Worm (Caenorhabditis elegans) whole organism, L1 larva: ENCODE data around the gene C05C9.2.

Experiments used
- C34B4.2 ChIP-seq: sonication (generic microtip); optimal IDR thresholded peaks from 2 replicates; lab custom pipeline; 2017; ENCODE audit warnings: mild to moderate bottlenecking, missing genetic modification characterization, missing compliant biosample characterization
- F16B12.6 ChIP-seq: fragments of 150-350 bp; optimal IDR thresholded peaks from 2 replicates; lab custom pipeline; 2014; ENCODE audit warnings: missing biosample characterization, missing genetic modification characterization
- alr-1 ChIP-seq: fragments of 200-800 bp; sonication (Bioruptor generic); optimal IDR thresholded peaks from 2 replicates; lab custom pipeline; 2018; ENCODE audit warnings: borderline replicate concordance, mild to moderate bottlenecking, missing genetic modification characterization, missing compliant biosample characterization
- ceh-8 ChIP-seq: fragments of 200-800 bp; sonication (Bioruptor generic); optimal IDR thresholded peaks from 2 replicates; lab custom pipeline; 2018; ENCODE audit warnings: mild to moderate bottlenecking, missing genetic modification characterization, moderate library complexity, missing compliant biosample characterization
- ceh-90 ChIP-seq: sonication (generic microtip); optimal IDR thresholded peaks from 2 replicates; lab custom pipeline; 2016; ENCODE audit warnings: missing genetic modification characterization, missing compliant biosample characterization
- efl-1 ChIP-seq, 4 experiments: fragments of 150-350 bp; optimal IDR thresholded peaks in 3 of 4; peaks in 1 of 4; 1 replicate in 1 of 4; 2 replicates in 3 of 4; lab custom pipeline; 2014; ENCODE audit warnings: missing biosample characterization in 2 of 4, missing genetic modification characterization in 2 of 4, missing genetic modification reagents in 2 of 4
- efl-3 ChIP-seq: fragments of 200-800 bp; sonication (Bioruptor generic); optimal IDR thresholded peaks from 2 replicates; lab custom pipeline; 2018; ENCODE audit warnings: mild to moderate bottlenecking, missing genetic modification characterization, missing compliant biosample characterization
- egl-13 ChIP-seq: sonication (generic microtip); optimal IDR thresholded peaks from 2 replicates; lab custom pipeline; 2016; ENCODE audit warnings: missing genotype, missing genetic modification reagents, missing genetic modification characterization, missing compliant biosample characterization
- egl-27 ChIP-seq, 2 experiments: fragments of 150-350 bp in 1 of 2; sonication (generic microtip); optimal IDR thresholded peaks; 3 replicates each; lab custom pipeline; 2017 to 2018; ENCODE audit warnings: missing biosample characterization in 2 of 2, missing genetic modification characterization in 2 of 2, missing genetic modification reagents in 2 of 2
- elt-2 ChIP-seq: sonication (generic microtip); optimal IDR thresholded peaks from 2 replicates; lab custom pipeline; 2016; ENCODE audit warnings: missing genetic modification characterization, mild to moderate bottlenecking, inconsistent platforms, missing compliant biosample characterization, missing genetic modification reagents
- fkh-10 ChIP-seq: sonication (generic microtip); optimal IDR thresholded peaks from 2 replicates; lab custom pipeline; 2017; ENCODE audit warnings: missing biosample characterization, missing genetic modification reagents, missing genetic modification characterization
- fos-1 ChIP-seq: fragments of 150-350 bp; optimal IDR thresholded peaks from 2 replicates; lab custom pipeline; 2014; ENCODE audit warnings: missing biosample characterization, missing genetic modification characterization
- hlh-17 ChIP-seq: fragments of 200-800 bp; sonication (Bioruptor generic); optimal IDR thresholded peaks from 2 replicates; lab custom pipeline; 2018; ENCODE audit warnings: missing genetic modification characterization, mild to moderate bottlenecking, missing compliant biosample characterization, moderate library complexity, borderline replicate concordance
- irx-1 ChIP-seq: sonication (generic microtip); optimal IDR thresholded peaks from 2 replicates; lab custom pipeline; 2016; ENCODE audit warnings: missing genetic modification characterization, missing compliant biosample characterization
- jun-1 ChIP-seq: fragments of 150-350 bp; optimal IDR thresholded peaks from 2 replicates; lab custom pipeline; 2014; ENCODE audit warnings: missing biosample characterization, missing genetic modification reagents, missing genetic modification characterization
- lin-15B ChIP-seq: fragments of 150-350 bp; sonication (generic microtip); optimal IDR thresholded peaks from 3 replicates; lab custom pipeline; 2014; ENCODE audit warnings: missing biosample characterization, missing genetic modification characterization
- lsy-2 ChIP-seq, 2 experiments: fragments of 150-350 bp; optimal IDR thresholded peaks; 2 replicates each; lab custom pipeline; 2014; ENCODE audit warnings: missing biosample characterization in 2 of 2, missing genetic modification characterization in 2 of 2
- mab-9 ChIP-seq: fragments of 200-800 bp; sonication (Bioruptor generic); IDR thresholded peaks from 2 replicates; pipeline ENCODE4 v1.3.6; 2022; ENCODE audit warnings: missing genetic modification reagents, missing genetic modification characterization, missing compliant biosample characterization
- mef-2 ChIP-seq: fragments of 150-350 bp; optimal IDR thresholded peaks from 2 replicates; lab custom pipeline; 2014; ENCODE audit warnings: missing biosample characterization, missing genetic modification characterization
- mep-1 ChIP-seq: fragments of 150-350 bp; optimal IDR thresholded peaks from 2 replicates; lab custom pipeline; 2014; ENCODE audit warnings: missing biosample characterization, missing genetic modification characterization
- nhr-19 ChIP-seq: fragments of 200-800 bp; sonication (Bioruptor generic); conservative IDR thresholded peaks from 2 replicates; pipeline ENCODE4 v1.3.6; 2022; ENCODE audit warnings: missing genetic modification characterization, missing compliant biosample characterization
- nhr-20 ChIP-seq: sonication (generic microtip); optimal IDR thresholded peaks from 2 replicates; lab custom pipeline; 2016; ENCODE audit warnings: mild to moderate bottlenecking, missing genetic modification characterization, missing compliant biosample characterization
- nhr-28 ChIP-seq: fragments of 150-350 bp; optimal IDR thresholded peaks from 2 replicates; lab custom pipeline; 2014; ENCODE audit warnings: missing biosample characterization, missing genetic modification characterization
- nhr-71 ChIP-seq: sonication (generic microtip); optimal IDR thresholded peaks from 2 replicates; lab custom pipeline; 2016; ENCODE audit warnings: mild to moderate bottlenecking, missing genetic modification characterization, moderate library complexity, missing compliant biosample characterization
- nhr-76 ChIP-seq: sonication (generic microtip); optimal IDR thresholded peaks from 2 replicates; lab custom pipeline; 2017; ENCODE audit warnings: missing biosample characterization, missing genetic modification characterization
- nhr-84 ChIP-seq: sonication (generic microtip); optimal IDR thresholded peaks from 2 replicates; lab custom pipeline; 2017; ENCODE audit warnings: missing biosample characterization, missing genetic modification characterization
- nhr-90 ChIP-seq: sonication (generic microtip); optimal IDR thresholded peaks from 2 replicates; lab custom pipeline; 2016; ENCODE audit warnings: mild to moderate bottlenecking, missing genetic modification characterization, missing compliant biosample characterization; ENCODE audit not compliant: poor library complexity
- pag-3 ChIP-seq: sonication (generic microtip); optimal IDR thresholded peaks from 2 replicates; lab custom pipeline; 2017; ENCODE audit warnings: missing genetic modification characterization, mild to moderate bottlenecking, missing compliant biosample characterization, antibody characterized with exemption, borderline replicate concordance; ENCODE audit not compliant: insufficient read depth
- rnt-1 ChIP-seq: sonication (generic microtip); optimal IDR thresholded peaks from 2 replicates; lab custom pipeline; 2016; ENCODE audit warnings: mild to moderate bottlenecking, missing genetic modification characterization, moderate library complexity, missing compliant biosample characterization
- snpc-4 ChIP-seq: fragments of 150-350 bp; optimal IDR thresholded peaks from 2 replicates; lab custom pipeline; 2014; ENCODE audit warnings: missing biosample characterization, missing genetic modification characterization
- snu-23 ChIP-seq: sonication (generic microtip); optimal IDR thresholded peaks from 2 replicates; lab custom pipeline; 2016; ENCODE audit warnings: missing genetic modification characterization, missing compliant biosample characterization
- sox-4 ChIP-seq: sonication (generic microtip); optimal IDR thresholded peaks from 2 replicates; lab custom pipeline; 2016; ENCODE audit warnings: missing genetic modification characterization, missing compliant biosample characterization
- swsn-7 ChIP-seq: sonication (generic microtip); optimal IDR thresholded peaks from 2 replicates; lab custom pipeline; 2016; ENCODE audit warnings: missing genetic modification characterization, missing compliant biosample characterization
- tlp-1 ChIP-seq: fragments of 150-350 bp; optimal IDR thresholded peaks from 2 replicates; lab custom pipeline; 2014; ENCODE audit warnings: missing biosample characterization, missing genetic modification characterization
- unc-30 ChIP-seq: sonication (generic microtip); optimal IDR thresholded peaks from 2 replicates; lab custom pipeline; 2017; ENCODE audit warnings: missing biosample characterization, missing genetic modification characterization
- unc-86 ChIP-seq: sonication (generic microtip); optimal IDR thresholded peaks from 2 replicates; lab custom pipeline; 2016; ENCODE audit warnings: missing genetic modification characterization, missing compliant biosample characterization
- unc-98 ChIP-seq: fragments of 200-800 bp; sonication (Bioruptor generic); IDR thresholded peaks from 2 replicates; pipeline ENCODE4 v1.3.6; 2022; ENCODE audit warnings: missing genetic modification characterization, missing compliant biosample characterization
- zag-1 ChIP-seq: fragments of 150-350 bp; optimal IDR thresholded peaks from 2 replicates; lab custom pipeline; 2014; ENCODE audit warnings: missing biosample characterization, missing genetic modification characterization
- zip-4 ChIP-seq: fragments of 200-800 bp; sonication (Bioruptor generic); optimal IDR thresholded peaks from 2 replicates; lab custom pipeline; 2018; ENCODE audit warnings: mild to moderate bottlenecking, missing genetic modification characterization, moderate library complexity, missing compliant biosample characterization
- ztf-11 ChIP-seq, 2 experiments: sonication (generic microtip); optimal IDR thresholded peaks; 2 replicates each; lab custom pipeline; 2016 to 2017; ENCODE audit warnings: missing genetic modification characterization in 2 of 2, missing biosample characterization in 1 of 2, missing compliant biosample characterization in 1 of 2
- ztf-4 ChIP-seq: fragments of 150-350 bp; optimal IDR thresholded peaks from 2 replicates; lab custom pipeline; 2014; ENCODE audit warnings: missing biosample characterization, missing genetic modification characterization

The C05C9.2 gene

DNA sequence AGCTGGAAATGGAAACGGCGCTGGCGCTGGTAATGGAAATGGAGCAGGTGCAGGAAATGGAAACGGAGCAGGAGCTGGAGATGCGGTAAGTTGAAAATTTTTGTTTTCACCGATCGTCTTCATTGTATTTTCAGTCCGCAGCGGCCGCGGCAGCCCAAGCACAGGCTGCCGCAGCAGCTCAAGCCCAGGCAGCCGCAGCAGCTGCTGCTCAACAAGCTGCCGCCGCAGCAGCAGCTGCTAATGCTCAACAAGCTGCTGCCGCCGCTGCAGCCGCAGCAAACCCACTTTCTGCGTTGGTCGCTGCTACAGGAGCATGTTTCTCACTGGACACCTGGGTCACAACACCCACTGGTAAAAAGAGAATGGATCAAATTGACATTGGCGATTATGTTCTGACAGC, 38.4 kb upstream of the C05C9.2 start:
- TF ChIP-seq zip-4 (GFP tag; lab: Kevin White, UChicago): no peak
- peak; percentile 2 for TF ChIP-seq ceh-8 (GFP tag; lab: Kevin White, UChicago)
- TF ChIP-seq snu-23 (GFP tag; lab: Kevin White, UChicago): no peak
- TF ChIP-seq nhr-76 (tag; lab: Kevin White, UChicago): no peak

DNA sequence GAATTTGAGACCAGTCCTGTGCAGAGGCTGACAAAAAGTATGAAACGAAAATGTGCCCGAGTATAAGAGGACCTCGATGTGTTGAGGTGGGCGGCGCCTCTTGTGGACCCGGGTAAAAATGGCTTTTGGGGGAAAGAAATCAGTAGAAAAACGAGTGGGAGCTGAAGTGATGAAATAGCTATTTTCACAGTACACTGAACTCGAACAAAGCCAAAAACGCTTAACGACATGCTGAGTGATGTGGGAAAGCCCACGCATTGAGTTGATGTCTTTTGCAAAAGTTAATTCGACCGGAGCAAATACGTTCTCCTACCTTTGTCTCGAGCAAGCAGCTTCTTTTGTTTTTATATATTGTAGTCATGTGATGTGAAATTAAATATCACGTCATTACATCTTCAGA, 36.1 kb upstream of the C05C9.2 start, which contains the start of gene nlp-66:
Gene nlp-66, minus strand, starts transcription at position 101 of the 400 bp plus-strand sequence.
- TF ChIP-seq rnt-1 (tag; lab: Kevin White, UChicago): no peak

DNA sequence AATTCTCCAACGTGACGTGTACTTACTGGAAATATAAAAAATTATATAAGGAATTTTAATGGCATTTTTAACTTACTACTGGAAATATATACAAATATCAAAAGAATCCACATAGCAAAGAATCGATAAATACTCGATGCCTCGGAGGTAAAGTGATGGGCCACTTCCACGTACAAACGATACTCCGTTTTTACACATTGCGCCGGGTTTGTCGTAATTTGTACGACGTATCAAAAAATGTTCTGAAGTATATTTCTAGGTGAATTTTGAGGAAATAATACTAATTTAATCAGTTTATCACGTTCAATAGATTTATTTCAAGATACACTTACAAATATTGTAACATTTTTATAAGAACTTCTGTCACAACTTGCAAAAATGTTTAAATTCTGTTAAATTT, 32.1 kb upstream of the C05C9.2 start, which contains the start of gene R08B4.3:
Gene R08B4.3, minus strand, starts transcription at position 198 of the 400 bp plus-strand sequence.
- TF ChIP-seq unc-86 (tag; lab: Kevin White, UChicago) (no peak), fos-1 (tag; lab: Kevin White, UChicago) (no peak), unc-30 (no peak), ztf-4 (tag; lab: Kevin White, UChicago) (no peak), nhr-20 (no peak), ztf-11 (tag; optimal IDR thresholded peaks at IDR 0.05; lab: Kevin White, UChicago) (no peak), F16B12.6 (tag; lab: Kevin White, UChicago) (no peak), snu-23 (GFP tag; lab: Kevin White, UChicago) (no peak), tlp-1 (tag; lab: Kevin White, UChicago) (no peak), C34B4.2 (tag; lab: Kevin White, UChicago) (no peak), mep-1 (tag; lab: Kevin White, UChicago) (no peak), lin-15B (tag; lab: Kevin White, UChicago) (no peak), unc-98 (GFP tag; lab: Robert Waterston, UW) (no peak)

DNA sequence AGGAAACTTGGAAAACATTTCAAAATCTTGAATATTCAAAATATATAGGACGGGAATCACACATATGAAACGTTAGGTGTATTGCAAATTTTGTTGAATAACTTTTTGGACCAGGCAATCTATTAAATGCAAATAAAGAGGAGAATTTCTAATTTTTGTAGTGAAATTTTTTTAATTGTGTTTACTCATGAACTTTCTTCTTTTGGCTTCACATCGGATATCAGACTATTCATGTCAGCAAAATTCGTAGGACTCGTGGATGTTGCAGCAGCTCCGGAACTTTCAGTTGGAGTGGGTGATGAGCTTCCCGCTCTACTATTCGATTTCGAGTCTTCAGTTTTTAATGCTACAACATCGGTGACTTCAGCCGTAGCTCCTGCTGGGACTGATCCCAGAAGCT, 30.5 kb upstream of the C05C9.2 start:
- TF ChIP-seq zip-4 (GFP tag; lab: Kevin White, UChicago) (no peak), swsn-7 (tag; lab: Kevin White, UChicago) (no peak), nhr-84 (tag; lab: Kevin White, UChicago) (no peak), pag-3 (tag; lab: Kevin White, UChicago) (no peak), efl-3 (GFP tag; lab: Kevin White, UChicago) (no peak), alr-1 (tag; lab: Kevin White, UChicago) (peak; percentile 72)

DNA sequence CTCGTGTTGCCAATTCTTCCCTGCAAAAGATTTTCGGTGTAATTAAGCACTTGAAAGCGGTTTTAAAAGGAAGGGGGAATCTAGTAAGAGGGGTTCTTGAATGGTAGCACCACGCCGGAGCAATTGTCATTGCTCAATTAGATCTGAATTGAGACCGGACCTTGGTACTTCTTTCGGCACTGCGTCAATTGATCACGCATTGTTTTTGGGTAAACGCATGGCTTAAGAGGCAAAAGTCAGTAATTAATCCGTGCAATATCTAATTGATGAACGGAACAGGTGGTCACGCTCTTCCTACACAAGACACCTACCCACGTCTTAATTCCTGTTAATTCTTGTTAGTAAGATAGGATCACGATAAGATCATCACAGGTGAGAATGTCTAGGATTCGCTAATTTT, 28.9 kb upstream of the C05C9.2 start:
- TF ChIP-seq fkh-10 (peak; percentile 15), egl-13 (tag; lab: Kevin White, UChicago) (no peak), mep-1 (tag; lab: Kevin White, UChicago) (no peak), mab-9 (GFP tag; lab: Robert Waterston, UW) (no peak), irx-1 (tag; lab: Kevin White, UChicago) (no peak), rnt-1 (tag; lab: Kevin White, UChicago) (no peak), elt-2 (tag; lab: Kevin White, UChicago) (no peak), sox-4 (tag; lab: Kevin White, UChicago) (no peak), nhr-28 (tag; lab: Kevin White, UChicago) (no peak), alr-1 (tag; lab: Kevin White, UChicago) (peak; percentile 98), jun-1 (no peak), hlh-17 (no peak), lsy-2 (tag; optimal IDR thresholded peaks at IDR 0.05; lab: Kevin White, UChicago) (no peak), mef-2 (tag; lab: Kevin White, UChicago) (no peak), ceh-90 (tag; lab: Kevin White, UChicago) (no peak), nhr-19 (no peak), nhr-71 (tag; lab: Kevin White, UChicago) (no peak), nhr-90 (tag; lab: Kevin White, UChicago) (no peak), zag-1 (tag; lab: Kevin White, UChicago) (no peak), efl-1 (optimal IDR thresholded peaks at IDR 0.05; lab: Kevin White, UChicago) (no peak), efl-1 (GFP tag; optimal IDR thresholded peaks at IDR 0.05 in 1 of 2; lab: Kevin White, UChicago) (peak in 1 of 2 experiments; percentile 28), snu-23 (GFP tag; lab: Kevin White, UChicago) (no peak), snpc-4 (tag; lab: Kevin White, UChicago) (no peak), egl-27 (tag; optimal IDR thresholded peaks at IDR 0.05; lab: Kevin White, UChicago) (no peak)
